Worm (Caenorhabditis elegans): ENCODE data around the gene str-115.
A peak's percentile ranks its signal among the peaks of the same experiment; 100 is the strongest.

Gene str-115

ce11 chrV:11314025-11314880, 45.4 kb downstream of the str-115 start:
- TF ChIP-seq repo-1 (tag; optimal IDR thresholded peaks at IDR 0.05): peak; percentile 97
- TF ChIP-seq D2030.7 (GFP tag; IDR thresholded peaks at IDR 0.05): peak; percentile 92
- peak; percentile 88 to 90 for TF ChIP-seq let-607 (tag; optimal IDR thresholded peaks at IDR 0.05)
- TF ChIP-seq nhr-80 (tag; optimal IDR thresholded peaks at IDR 0.05): peak; percentile 80
- TF ChIP-seq egrh-3 (GFP tag; IDR thresholded peaks at IDR 0.05): peak; percentile 73
- peak; percentile 90 for TF ChIP-seq hlh-12 (tag; optimal IDR thresholded peaks at IDR 0.05)
- peak; percentile 67 for TF ChIP-seq F33H1.4 (GFP tag; IDR thresholded peaks at IDR 0.05)
- TF ChIP-seq chd-7 (tag; optimal IDR thresholded peaks at IDR 0.05): peak; percentile 99
- TF ChIP-seq ZK185.1 (tag; optimal IDR thresholded peaks at IDR 0.05; ENCODE audit: poor library complexity, severe bottlenecking): peak; percentile 94
- peak; percentile 89 for TF ChIP-seq K11D2.4 (GFP tag; IDR thresholded peaks at IDR 0.05)
- peak; percentile 22 to 87 (median 61) for TF ChIP-seq lin-35 (GFP tag; optimal IDR thresholded peaks at IDR 0.05)
- peak; percentile 96 for TF ChIP-seq F57C9.4 (tag; optimal IDR thresholded peaks at IDR 0.05)
- TF ChIP-seq nhr-90 (tag; optimal IDR thresholded peaks at IDR 0.05): peak; percentile 97
- TF ChIP-seq hmg-20 (GFP tag; IDR thresholded peaks at IDR 0.05): peak; percentile 92
- peak; percentile 94 for TF ChIP-seq Y95B8A.8 (GFP tag; IDR thresholded peaks at IDR 0.05)
- TF ChIP-seq lag-1 (GFP tag; IDR thresholded peaks at IDR 0.05): 0 out of 2 replicates have a peak, but pooled peaks have one; percentile 71
- peak; percentile 94 for TF ChIP-seq pbrm-1 (GFP tag; IDR thresholded peaks at IDR 0.05)
- TF ChIP-seq Y79H2A.3 (GFP tag; conservative IDR thresholded peaks at IDR 0.05): peak; percentile 93
- TF ChIP-seq hlh-26 (GFP tag; conservative IDR thresholded peaks at IDR 0.05): peak; percentile 84
- TF ChIP-seq sdz-38 (tag; optimal IDR thresholded peaks at IDR 0.05): peak; percentile 57
- TF ChIP-seq bed-1 (GFP tag; IDR thresholded peaks at IDR 0.05): peak; percentile 98
- peak; percentile 97 for TF ChIP-seq let-526 (GFP tag; IDR thresholded peaks at IDR 0.05)
- TF ChIP-seq F49E8.2 (tag; optimal IDR thresholded peaks at IDR 0.05; ENCODE audit: insufficient read depth): peak; percentile 93
- no peak for TF ChIP-seq nfya-1 (tag; optimal IDR thresholded peaks at IDR 0.05; ENCODE audit: borderline replicate concordance, insufficient read depth)
- peak; percentile 80 for TF ChIP-seq attf-3 (GFP tag; conservative IDR thresholded peaks at IDR 0.05)
- TF ChIP-seq ztf-28 (GFP tag; IDR thresholded peaks at IDR 0.05): peak; percentile 95
- peak; percentile 87 for TF ChIP-seq snpc-4 (GFP tag; optimal IDR thresholded peaks at IDR 0.05)
- peak; percentile 68 to 91 (median 88) for TF ChIP-seq snpc-4 (tag; optimal IDR thresholded peaks at IDR 0.05)
- TF ChIP-seq unc-130 (GFP tag; optimal IDR thresholded peaks at IDR 0.05): peak; percentile 93
- peak; percentile 99 for TF ChIP-seq egl-44 (GFP tag; IDR thresholded peaks at IDR 0.05)
- TF ChIP-seq lin-40 (tag; optimal IDR thresholded peaks at IDR 0.05): peak; percentile 85
- TF ChIP-seq ccch-3 (GFP tag; optimal IDR thresholded peaks at IDR 0.05): peak; percentile 90
- TF ChIP-seq B0261.1 (tag; optimal IDR thresholded peaks at IDR 0.05): peak; percentile 100
- peak; percentile 97 for TF ChIP-seq B0336.3 (GFP tag; IDR thresholded peaks at IDR 0.05)
- peak; percentile 87 for TF ChIP-seq snpc-1.1 (tag; optimal IDR thresholded peaks at IDR 0.05; ENCODE audit: insufficient read depth)
- peak; percentile 85 for TF ChIP-seq cebp-1 (GFP tag; IDR thresholded peaks at IDR 0.05)
- TF ChIP-seq cebp-1 (tag; optimal IDR thresholded peaks at IDR 0.05): peak; percentile 93
- TF ChIP-seq ceh-79 (tag; optimal IDR thresholded peaks at IDR 0.05): peak; percentile 99
- no peak for TF ChIP-seq pha-4 (tag; optimal IDR thresholded peaks at IDR 0.05)
- TF ChIP-seq ztf-6 (GFP tag; IDR thresholded peaks at IDR 0.05): peak; percentile 94
- peak; percentile 100 for TF ChIP-seq lin-26 (GFP tag; IDR thresholded peaks at IDR 0.05)
- TF ChIP-seq aptf-3 (GFP tag; IDR thresholded peaks at IDR 0.05): peak; percentile 97
- TF ChIP-seq madf-3 (GFP tag; IDR thresholded peaks at IDR 0.05): peak; percentile 94
- peak; percentile 29; the same call in 1 of the 2 replicates for TF ChIP-seq F39B2.1 (GFP tag; IDR thresholded peaks at IDR 0.05)
- TF ChIP-seq nfya-2 (GFP tag; IDR thresholded peaks at IDR 0.05): peak; percentile 92; the same call in 1 of the 2 replicates
- TF ChIP-seq unc-62 (GFP tag; optimal IDR thresholded peaks at IDR 0.05): peak; percentile 25

Data from whole organism, young adult.